Worm (Caenorhabditis elegans) whole organism, L1 larva: ENCODE results near the gene hog-1.

Source experiments
- C04F5.9 ChIP-seq: sonication (generic microtip); optimal IDR thresholded peaks from 2 replicates; lab custom pipeline; 2016; ENCODE audit warnings: missing genetic modification characterization, missing compliant biosample characterization
- ceh-63 ChIP-seq: fragments of 200-800 bp; sonication (Bioruptor generic); optimal IDR thresholded peaks from 2 replicates; lab custom pipeline; 2018; ENCODE audit warnings: mild to moderate bottlenecking, missing genetic modification characterization, missing compliant biosample characterization
- efl-3 ChIP-seq: fragments of 200-800 bp; sonication (Bioruptor generic); optimal IDR thresholded peaks from 2 replicates; lab custom pipeline; 2018; ENCODE audit warnings: mild to moderate bottlenecking, missing genetic modification characterization, missing compliant biosample characterization
- jun-1 ChIP-seq: fragments of 150-350 bp; optimal IDR thresholded peaks from 2 replicates; lab custom pipeline; 2014; ENCODE audit warnings: missing biosample characterization, missing genetic modification reagents, missing genetic modification characterization
- lin-14 ChIP-seq: fragments of 200-800 bp; sonication (Bioruptor generic); optimal IDR thresholded peaks from 2 replicates; lab custom pipeline; 2018; ENCODE audit warnings: mild to moderate bottlenecking, missing genetic modification characterization, moderate library complexity, missing compliant biosample characterization
- lsy-2 ChIP-seq, 2 experiments: fragments of 150-350 bp; optimal IDR thresholded peaks; 2 replicates each; lab custom pipeline; 2014; ENCODE audit warnings: missing biosample characterization in 2 of 2, missing genetic modification characterization in 2 of 2
- mep-1 ChIP-seq: fragments of 150-350 bp; optimal IDR thresholded peaks from 2 replicates; lab custom pipeline; 2014; ENCODE audit warnings: missing biosample characterization, missing genetic modification characterization
- nhr-20 ChIP-seq: sonication (generic microtip); optimal IDR thresholded peaks from 2 replicates; lab custom pipeline; 2016; ENCODE audit warnings: mild to moderate bottlenecking, missing genetic modification characterization, missing compliant biosample characterization
- nhr-71 ChIP-seq: sonication (generic microtip); optimal IDR thresholded peaks from 2 replicates; lab custom pipeline; 2016; ENCODE audit warnings: mild to moderate bottlenecking, missing genetic modification characterization, moderate library complexity, missing compliant biosample characterization
- nhr-85 ChIP-seq: sonication (generic microtip); peaks from one replicate; lab custom pipeline; 2016; ENCODE audit warnings: missing genetic modification characterization, inconsistent platforms, missing compliant biosample characterization
- nhr-90 ChIP-seq: sonication (generic microtip); optimal IDR thresholded peaks from 2 replicates; lab custom pipeline; 2016; ENCODE audit warnings: mild to moderate bottlenecking, missing genetic modification characterization, missing compliant biosample characterization; ENCODE audit not compliant: poor library complexity
- rnt-1 ChIP-seq: sonication (generic microtip); optimal IDR thresholded peaks from 2 replicates; lab custom pipeline; 2016; ENCODE audit warnings: mild to moderate bottlenecking, missing genetic modification characterization, moderate library complexity, missing compliant biosample characterization
- snu-23 ChIP-seq: sonication (generic microtip); optimal IDR thresholded peaks from 2 replicates; lab custom pipeline; 2016; ENCODE audit warnings: missing genetic modification characterization, missing compliant biosample characterization
- swsn-7 ChIP-seq: sonication (generic microtip); optimal IDR thresholded peaks from 2 replicates; lab custom pipeline; 2016; ENCODE audit warnings: missing genetic modification characterization, missing compliant biosample characterization
- unc-86 ChIP-seq: sonication (generic microtip); optimal IDR thresholded peaks from 2 replicates; lab custom pipeline; 2016; ENCODE audit warnings: missing genetic modification characterization, missing compliant biosample characterization
- xbp-1 ChIP-seq: sonication (generic microtip); optimal IDR thresholded peaks from 2 replicates; lab custom pipeline; 2016; ENCODE audit warnings: missing genetic modification characterization, missing compliant biosample characterization
- ztf-11 ChIP-seq, 2 experiments: sonication (generic microtip); optimal IDR thresholded peaks; 2 replicates each; lab custom pipeline; 2016 to 2017; ENCODE audit warnings: missing genetic modification characterization in 2 of 2, missing biosample characterization in 1 of 2, missing compliant biosample characterization in 1 of 2
- ztf-4 ChIP-seq: fragments of 150-350 bp; optimal IDR thresholded peaks from 2 replicates; lab custom pipeline; 2014; ENCODE audit warnings: missing biosample characterization, missing genetic modification characterization

hog-1 gene

DNA sequence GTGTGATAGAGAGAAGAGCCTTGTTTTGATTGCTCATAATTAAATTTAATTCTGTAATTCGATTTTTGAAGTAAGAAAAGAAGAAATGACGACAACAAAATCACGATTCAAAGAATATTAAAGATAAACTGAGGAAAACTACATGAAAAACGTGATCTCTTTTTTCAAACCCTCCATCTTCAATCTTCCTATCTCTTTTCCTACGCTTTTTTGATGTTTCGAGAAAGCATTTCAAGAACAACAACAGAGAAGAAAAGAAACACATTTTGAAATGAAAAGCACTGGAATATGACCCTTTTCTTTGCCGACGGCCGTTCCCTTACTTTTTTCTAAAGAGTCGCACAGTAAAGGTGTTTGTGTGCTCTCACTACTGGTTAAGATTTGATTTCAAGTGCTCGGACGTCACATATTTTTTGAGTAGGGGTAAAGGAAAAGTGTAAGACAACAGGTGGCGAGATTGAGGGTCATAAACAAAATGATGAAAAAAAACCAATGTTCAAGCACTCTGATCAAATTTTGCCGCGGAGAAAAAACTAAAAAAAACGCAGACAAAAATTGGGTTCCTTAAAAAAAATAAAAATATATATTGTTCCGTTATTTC, 48.1 kb downstream of the hog-1 start, which contains the start of gene F13D11.3:
Gene F13D11.3, minus strand, starts transcription at position 51 of the 601 bp plus-strand sequence.
- TF ChIP-seq lsy-2 (tag; optimal IDR thresholded peaks at IDR 0.05; lab: Kevin White, UChicago) = peak in 1 of 2 experiments; percentile 21
- peak; percentile 39 for TF ChIP-seq lin-14 (GFP tag; lab: Kevin White, UChicago)
- TF ChIP-seq ztf-11 (tag; optimal IDR thresholded peaks at IDR 0.05; lab: Kevin White, UChicago) = no peak
- peak; percentile 9 for TF ChIP-seq nhr-20 (tag; lab: Kevin White, UChicago)
- TF ChIP-seq nhr-71 (tag; lab: Kevin White, UChicago) = peak; percentile 44
- peak; percentile 45 for TF ChIP-seq rnt-1
- no peak for TF ChIP-seq efl-3 (GFP tag; lab: Kevin White, UChicago)

DNA sequence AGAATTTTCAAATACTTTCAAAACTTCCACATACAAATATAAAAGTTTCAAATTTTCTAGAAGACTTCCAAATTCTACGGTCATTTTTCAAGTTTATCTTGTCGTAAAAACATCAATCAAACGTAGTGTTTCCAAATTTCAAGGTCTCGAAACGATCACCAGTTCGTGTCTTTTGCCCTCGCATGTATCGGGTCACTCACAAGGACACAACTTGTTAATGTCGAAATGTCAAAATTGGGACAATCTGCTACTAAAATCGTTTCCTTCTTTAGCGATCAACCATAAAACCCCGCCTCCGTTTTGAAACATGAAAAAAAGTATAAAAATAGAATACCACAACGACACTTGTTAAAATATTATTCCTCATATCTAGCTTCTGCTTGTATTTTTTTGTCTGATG, 50.6 kb downstream of the hog-1 start:
- TF ChIP-seq nhr-20 (tag; lab: Kevin White, UChicago) (peak; percentile 46), C04F5.9 (no peak), nhr-90 (tag; lab: Kevin White, UChicago) (no peak), ceh-63 (no peak), snu-23 (GFP tag; lab: Kevin White, UChicago) (peak; percentile 31), lin-14 (GFP tag; lab: Kevin White, UChicago) (peak; percentile 68), xbp-1 (tag; lab: Kevin White, UChicago) (no peak), swsn-7 (tag; lab: Kevin White, UChicago) (no peak), nhr-85 (tag; lab: Kevin White, UChicago) (peak; percentile 87), nhr-71 (tag; lab: Kevin White, UChicago) (peak; percentile 30), mep-1 (tag; lab: Kevin White, UChicago) (peak; percentile 66), ztf-4 (tag; lab: Kevin White, UChicago) (peak; percentile 7)

DNA sequence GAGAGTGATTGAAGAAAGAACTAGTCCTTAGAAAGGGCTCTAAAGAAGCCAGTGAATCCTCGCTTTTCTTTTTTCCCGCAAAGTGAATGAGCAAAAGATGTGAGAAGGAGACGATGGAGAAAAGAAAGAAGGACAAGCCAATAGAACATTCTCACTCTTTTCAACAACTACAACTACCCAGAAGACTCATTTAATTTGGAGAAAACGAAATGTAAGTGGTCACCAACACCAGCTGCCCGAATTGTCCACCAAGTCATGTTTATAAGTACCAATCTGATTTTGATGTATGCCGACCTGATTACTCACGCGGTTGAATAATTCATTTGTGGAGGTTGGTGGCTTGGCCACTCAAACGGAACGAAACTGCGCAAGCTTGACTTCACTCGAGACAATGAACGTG, 51.5 kb downstream of the hog-1 start:
- TF ChIP-seq nhr-85 (tag; lab: Kevin White, UChicago) = no peak
- peak; percentile 41 for TF ChIP-seq lin-14 (GFP tag; lab: Kevin White, UChicago)
- peak; percentile 39 for TF ChIP-seq unc-86 (tag; lab: Kevin White, UChicago)
- no peak for TF ChIP-seq ceh-63
- no peak for TF ChIP-seq jun-1
